Fruit fly (Drosophila melanogaster): ENCODE results near the gene CG7884.

dm6 chrX:19171926-19172325 is 48.5 kb upstream of the CG7884 start:
- no peak for TF ChIP-seq Hr96 (GFP tag; optimal IDR thresholded peaks at IDR 0.05)
- no peak for TF ChIP-seq toe (GFP tag; optimal IDR thresholded peaks at IDR 0.05)
- TF ChIP-seq ovo (GFP tag; optimal IDR thresholded peaks at IDR 0.05): no peak
- TF ChIP-seq CG12768 (GFP tag; optimal IDR thresholded peaks at IDR 0.05): no peak
- no peak for TF ChIP-seq pad (GFP tag; optimal IDR thresholded peaks at IDR 0.05)
- no peak for TF ChIP-seq kay (GFP tag; ENCODE audit: borderline replicate concordance)
- TF ChIP-seq CG1620 (GFP tag; optimal IDR thresholded peaks at IDR 0.05): no peak
- TF ChIP-seq cnc (optimal IDR thresholded peaks at IDR 0.05): no peak
- TF ChIP-seq CG7045 (GFP tag; optimal IDR thresholded peaks at IDR 0.05): no peak
- no peak for TF ChIP-seq CG33017 (tag; optimal IDR thresholded peaks at IDR 0.05)
